Fruit fly (Drosophila melanogaster) whole organism, adult: Measurements from ENCODE around the gene Pfdn1.

Experiments used
- CG11617 ChIP-seq: fragments of 200-800 bp; sonication (Bioruptor generic); optimal IDR thresholded peaks from 2 replicates; lab custom pipeline; 2017; ENCODE audit warnings: mild to moderate bottlenecking, missing biosample characterization, missing genetic modification reagents, missing genetic modification characterization
- CG12768 ChIP-seq: fragments of 200-800 bp; sonication (Bioruptor generic); optimal IDR thresholded peaks from 2 replicates; lab custom pipeline; 2017; ENCODE audit warnings: missing biosample characterization, missing genetic modification characterization, mild to moderate bottlenecking, moderate library complexity, missing genetic modification reagents
- CG14711 ChIP-seq: fragments of 200-800 bp; sonication (Bioruptor generic); optimal IDR thresholded peaks from 2 replicates; lab custom pipeline; 2018; ENCODE audit warnings: missing biosample characterization, mild to moderate bottlenecking, missing genetic modification characterization, moderate library complexity
- CG1620 ChIP-seq: fragments of 200-800 bp; sonication (Bioruptor generic); optimal IDR thresholded peaks from 2 replicates; lab custom pipeline; 2016; ENCODE audit warnings: missing biosample characterization, missing genetic modification characterization
- CG33017 ChIP-seq: fragments of 200-800 bp; sonication (Bioruptor generic); optimal IDR thresholded peaks from 2 replicates; lab custom pipeline; 2018; ENCODE audit warnings: missing biosample characterization, mild to moderate bottlenecking, missing genetic modification characterization, moderate library complexity
- CG5204 ChIP-seq: fragments of 200-800 bp; sonication (Bioruptor generic); optimal IDR thresholded peaks from 2 replicates; lab custom pipeline; 2016; ENCODE audit warnings: missing biosample characterization, missing genetic modification characterization
- CG7045 ChIP-seq: fragments of 200-800 bp; sonication (Bioruptor generic); optimal IDR thresholded peaks from 2 replicates; lab custom pipeline; 2017; ENCODE audit warnings: missing biosample characterization, mild to moderate bottlenecking, missing genetic modification characterization
- CG7101 ChIP-seq: fragments of 200-800 bp; sonication (Bioruptor generic); optimal IDR thresholded peaks from 2 replicates; lab custom pipeline; 2018; ENCODE audit warnings: missing biosample characterization, mild to moderate bottlenecking, missing genetic modification characterization, moderate library complexity
- Clk ChIP-seq: fragments of 200-800 bp; sonication (Bioruptor generic); optimal IDR thresholded peaks from 2 replicates; lab custom pipeline; 2017; ENCODE audit warnings: missing biosample characterization, missing genetic modification characterization
- Crg-1 ChIP-seq: fragments of 200-800 bp; sonication (Bioruptor generic); optimal IDR thresholded peaks from 2 replicates; lab custom pipeline; 2016; ENCODE audit warnings: missing biosample characterization, missing genetic modification characterization
- Hr96 ChIP-seq: fragments of 200-800 bp; sonication (Bioruptor generic); optimal IDR thresholded peaks from 2 replicates; lab custom pipeline; 2016; ENCODE audit warnings: missing biosample characterization, missing genetic modification characterization
- Mnt ChIP-seq: fragments of 200-800 bp; sonication (Bioruptor generic); optimal IDR thresholded peaks from 2 replicates; lab custom pipeline; 2016; ENCODE audit warnings: missing biosample characterization, mild to moderate bottlenecking, missing genetic modification characterization
- bab1 ChIP-seq: fragments of 200-800 bp; sonication (Bioruptor generic); optimal IDR thresholded peaks from 3 replicates; lab custom pipeline; 2019; ENCODE audit warnings: missing biosample characterization, mild to moderate bottlenecking, missing genetic modification characterization, moderate library complexity
- cic ChIP-seq: fragments of 200-800 bp; sonication (Bioruptor generic); optimal IDR thresholded peaks from 2 replicates; lab custom pipeline; 2017; ENCODE audit warnings: missing biosample characterization, mild to moderate bottlenecking, missing genetic modification characterization, moderate library complexity
- cnc ChIP-seq, 2 experiments: fragments of >200 bp; optimal IDR thresholded peaks; 2 replicates each; lab custom pipeline; 2017
- kay ChIP-seq: fragments of 200-800 bp; sonication (Bioruptor generic); peaks from one replicate; lab custom pipeline; 2016; ENCODE audit warnings: missing biosample characterization, missing genetic modification characterization, borderline replicate concordance
- ovo ChIP-seq: fragments of 200-800 bp; sonication (Bioruptor generic); optimal IDR thresholded peaks from 2 replicates; lab custom pipeline; 2016; ENCODE audit warnings: missing biosample characterization, missing genetic modification characterization
- pad ChIP-seq: fragments of 200-800 bp; sonication (Bioruptor generic); optimal IDR thresholded peaks from 3 replicates; lab custom pipeline; 2017; ENCODE audit warnings: missing biosample characterization, missing genetic modification characterization, mild to moderate bottlenecking, moderate library complexity, missing genetic modification reagents
- tj ChIP-seq: fragments of 200-800 bp; sonication (Bioruptor generic); optimal IDR thresholded peaks from 3 replicates; lab custom pipeline; 2017; ENCODE audit warnings: missing biosample characterization, mild to moderate bottlenecking, missing genetic modification characterization, moderate library complexity
- toe ChIP-seq: fragments of 200-800 bp; sonication (Bioruptor generic); optimal IDR thresholded peaks from 2 replicates; lab custom pipeline; 2016; ENCODE audit warnings: missing biosample characterization, missing genetic modification characterization

The Pfdn1 gene

DNA sequence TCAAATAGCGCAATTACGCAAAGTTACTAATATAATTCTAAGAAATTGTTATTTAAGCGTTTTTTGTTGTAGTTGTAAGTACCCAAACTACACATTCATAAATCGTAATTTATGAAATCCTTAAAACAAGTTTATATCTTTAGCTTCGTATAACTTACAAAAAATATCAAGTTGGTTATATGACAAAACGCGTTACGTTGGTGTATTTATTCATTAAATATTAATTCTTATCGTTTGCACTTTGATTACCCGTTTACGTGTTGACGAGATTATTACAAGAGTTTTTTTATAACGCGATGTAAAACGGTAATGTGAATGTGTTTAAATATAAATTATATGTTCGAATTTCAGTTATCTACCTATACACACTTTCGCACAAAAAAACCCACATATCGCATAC lies 8.8 kb downstream of the Pfdn1 start:
- TF ChIP-seq CG5204 (GFP tag; lab: Kevin White, UChicago), result no peak
- no peak for TF ChIP-seq cnc (optimal IDR thresholded peaks at IDR 0.05; lab: Kevin White, UChicago)
- TF ChIP-seq kay (GFP tag; lab: Kevin White, UChicago), result peak; percentile 98

DNA sequence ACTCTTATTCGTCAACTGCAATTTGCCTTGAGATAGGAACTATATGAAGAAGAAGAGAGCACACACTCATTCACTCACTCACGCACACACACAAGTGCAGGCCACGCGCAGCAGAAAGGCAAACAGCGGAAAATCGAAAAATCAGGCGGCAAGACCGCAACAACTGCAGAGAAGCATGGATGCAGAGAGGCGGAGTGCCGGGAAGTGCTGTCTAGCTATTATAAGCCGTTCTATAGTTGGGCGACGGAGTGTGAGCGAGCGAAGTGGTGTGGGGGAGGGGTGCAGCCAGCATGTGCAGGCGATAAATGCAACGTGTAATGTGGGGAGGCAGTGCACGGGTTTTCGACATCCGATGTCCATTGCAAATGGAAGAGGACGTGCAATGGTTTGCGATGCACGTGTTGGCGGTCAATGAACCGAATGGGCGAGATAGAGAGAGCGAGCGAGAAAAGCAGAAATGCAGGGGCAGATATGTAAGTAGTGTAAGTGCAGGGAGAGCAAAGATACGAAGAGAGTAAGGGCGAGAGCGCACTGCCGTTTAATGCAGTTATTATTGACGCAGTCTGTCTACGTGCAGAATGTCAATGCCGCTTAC lies 10.0 kb downstream of the Pfdn1 start:
- TF ChIP-seq CG14711 (tag; lab: Kevin White, UChicago) (peak; percentile 18), CG11617 (GFP tag; lab: Kevin White, UChicago) (peak; percentile 48), CG12768 (GFP tag; lab: Kevin White, UChicago) (peak; percentile 91), CG7101 (tag; lab: Kevin White, UChicago) (peak; percentile 40), Mnt (GFP tag; lab: Kevin White, UChicago) (peak; percentile 99), Hr96 (GFP tag; lab: Kevin White, UChicago) (no peak), CG5204 (GFP tag; lab: Kevin White, UChicago) (no peak), cic (GFP tag; lab: Kevin White, UChicago) (peak; percentile 100), Crg-1 (GFP tag; lab: Kevin White, UChicago) (peak; percentile 81), Clk (GFP tag; lab: Kevin White, UChicago) (peak; percentile 91), CG7045 (peak; percentile 13), bab1 (GFP tag; lab: Kevin White, UChicago) (peak; percentile 5), kay (GFP tag; lab: Kevin White, UChicago) (peak; percentile 99), tj (GFP tag; lab: Kevin White, UChicago) (peak; percentile 100), CG33017 (tag; lab: Kevin White, UChicago) (peak; percentile 55), toe (peak; percentile 68), pad (GFP tag; lab: Kevin White, UChicago) (peak; percentile 86), cnc (optimal IDR thresholded peaks at IDR 0.05; lab: Kevin White, UChicago) (peak in 1 of 2 experiments; percentile 90), ovo (GFP tag; lab: Kevin White, UChicago) (peak; percentile 88), CG1620 (GFP tag; lab: Kevin White, UChicago) (peak; percentile 31)

DNA sequence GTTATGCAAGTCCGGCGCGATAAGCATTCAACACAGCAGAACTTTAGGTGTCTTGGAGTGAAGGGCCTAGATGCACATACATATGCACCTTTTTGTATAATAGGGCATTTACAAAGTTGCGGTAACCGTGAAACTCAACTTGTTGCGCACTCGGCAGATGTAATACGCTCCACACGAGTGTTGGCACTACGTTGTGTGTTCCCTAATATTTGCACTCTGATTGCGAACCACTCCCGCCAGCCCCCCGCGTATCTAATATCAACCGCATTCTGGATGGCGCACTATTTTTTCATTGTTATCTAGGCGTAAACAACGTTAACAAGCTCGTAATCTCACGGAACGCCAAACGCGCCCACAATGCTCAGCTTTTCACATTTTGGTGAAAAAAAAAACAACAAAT lies 11.4 kb downstream of the Pfdn1 start:
- TF ChIP-seq cic (GFP tag; lab: Kevin White, UChicago) (peak; percentile 97), tj (GFP tag; lab: Kevin White, UChicago) (peak; percentile 21), CG5204 (GFP tag; lab: Kevin White, UChicago) (peak; percentile 8), CG14711 (tag; lab: Kevin White, UChicago) (peak; percentile 8), toe (peak; percentile 70), CG33017 (tag; lab: Kevin White, UChicago) (peak; percentile 39), CG11617 (GFP tag; lab: Kevin White, UChicago) (peak; percentile 22), CG7101 (tag; lab: Kevin White, UChicago) (peak; percentile 62), CG1620 (GFP tag; lab: Kevin White, UChicago) (peak; percentile 56), cnc (optimal IDR thresholded peaks at IDR 0.05; lab: Kevin White, UChicago) (no peak), ovo (GFP tag; lab: Kevin White, UChicago) (peak; percentile 69), Crg-1 (GFP tag; lab: Kevin White, UChicago) (peak; percentile 52), CG7045 (peak; percentile 74), Hr96 (GFP tag; lab: Kevin White, UChicago) (peak; percentile 63), Clk (GFP tag; lab: Kevin White, UChicago) (peak; percentile 74), pad (GFP tag; lab: Kevin White, UChicago) (peak; percentile 46), bab1 (GFP tag; lab: Kevin White, UChicago) (no peak), CG12768 (GFP tag; lab: Kevin White, UChicago) (peak; percentile 87), kay (GFP tag; lab: Kevin White, UChicago) (peak; percentile 85), Mnt (GFP tag; lab: Kevin White, UChicago) (peak; percentile 67)

DNA sequence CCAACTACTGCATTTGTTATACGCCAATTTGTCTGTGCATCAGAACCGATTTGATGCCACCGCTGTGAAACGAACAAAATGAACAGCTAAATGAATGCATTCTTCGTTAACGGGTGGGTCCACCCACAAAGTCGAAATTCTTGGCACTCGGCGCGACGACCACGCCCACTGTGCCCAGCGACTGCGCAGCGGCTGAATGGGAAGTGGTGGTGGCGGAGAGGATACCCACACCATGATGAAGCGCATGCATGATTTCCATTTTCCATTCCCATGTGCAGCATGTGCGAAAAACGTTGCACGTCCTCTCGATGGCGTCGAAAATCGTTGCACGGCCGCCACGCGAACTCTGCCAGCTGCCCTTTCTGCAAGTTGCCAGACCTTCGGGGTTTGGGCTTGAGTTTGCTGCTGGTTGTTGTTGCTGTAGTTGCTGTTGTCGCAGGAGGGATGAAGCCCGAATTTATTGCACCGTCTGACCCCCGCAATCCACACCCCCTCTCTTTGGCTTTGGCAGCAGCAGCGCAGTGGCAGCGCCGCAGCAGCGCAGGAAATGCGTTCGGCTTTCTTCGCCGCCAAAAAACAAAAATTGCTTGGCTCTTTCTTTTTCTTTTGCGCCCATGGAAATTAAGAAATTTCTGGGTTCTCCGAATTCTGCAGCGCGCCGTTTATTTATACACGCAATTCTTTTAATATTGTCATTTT lies 12.4 kb downstream of the Pfdn1 start:
- TF ChIP-seq cnc (optimal IDR thresholded peaks at IDR 0.05; lab: Kevin White, UChicago) (no peak), CG5204 (GFP tag; lab: Kevin White, UChicago) (no peak), CG1620 (GFP tag; lab: Kevin White, UChicago) (peak; percentile 17), CG14711 (tag; lab: Kevin White, UChicago) (no peak), CG12768 (GFP tag; lab: Kevin White, UChicago) (peak; percentile 67), Mnt (GFP tag; lab: Kevin White, UChicago) (peak; percentile 54), tj (GFP tag; lab: Kevin White, UChicago) (peak; percentile 70), pad (GFP tag; lab: Kevin White, UChicago) (peak; percentile 37), CG33017 (tag; lab: Kevin White, UChicago) (no peak), toe (peak; percentile 29), CG11617 (GFP tag; lab: Kevin White, UChicago) (peak; percentile 11), Clk (GFP tag; lab: Kevin White, UChicago) (peak; percentile 22), Hr96 (GFP tag; lab: Kevin White, UChicago) (peak; percentile 34), CG7101 (tag; lab: Kevin White, UChicago) (peak; percentile 42), bab1 (GFP tag; lab: Kevin White, UChicago) (no peak), CG7045 (no peak), Crg-1 (GFP tag; lab: Kevin White, UChicago) (no peak), kay (GFP tag; lab: Kevin White, UChicago) (peak; percentile 81), ovo (GFP tag; lab: Kevin White, UChicago) (no peak), cic (GFP tag; lab: Kevin White, UChicago) (peak; percentile 89)
